Fruit fly (Drosophila melanogaster) ovary, adult (tissue): ENCODE data around the gene CG14410.

ENCODE experiments used
- CG17801 ChIP-seq: fragments of 200-800 bp; optimal IDR thresholded peaks from 2 replicates; lab custom pipeline; 2019; ENCODE audit warnings: missing biosample characterization, mild to moderate bottlenecking, missing genetic modification characterization, moderate library complexity; ENCODE audit not compliant: partially characterized antibody

Gene CG14410

DNA sequence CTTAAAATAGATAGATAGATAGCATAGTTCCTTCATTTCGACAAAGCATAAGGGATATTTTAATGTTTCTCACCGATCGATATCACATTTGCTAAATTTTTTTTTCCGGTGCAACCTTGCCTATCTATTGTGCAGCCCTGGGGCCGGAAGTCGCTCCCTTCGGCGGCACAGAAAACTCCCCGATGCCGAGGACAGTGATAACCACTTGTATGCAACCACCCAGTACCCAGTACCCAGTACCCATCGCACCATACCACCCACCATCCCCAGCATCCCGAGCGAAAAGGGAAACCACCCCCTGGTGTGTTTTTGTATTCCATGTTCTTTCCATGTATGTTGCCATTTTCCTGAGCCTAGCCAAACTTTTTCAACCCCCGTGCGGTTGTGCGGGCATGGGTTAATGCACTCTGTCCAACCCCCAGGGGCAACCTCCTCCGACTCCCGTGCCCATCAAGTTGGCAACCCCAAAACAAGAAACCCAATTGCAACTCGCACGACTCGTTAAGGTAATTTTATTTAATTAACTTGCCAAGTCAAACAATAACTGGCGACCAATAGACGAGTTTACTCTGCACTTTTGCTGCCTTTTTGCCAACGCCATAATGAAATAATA is 5.5 kb downstream of the CG14410 start:
- no peak for TF ChIP-seq CG17801 (GFP tag; lab: Kevin White, UChicago)

DNA sequence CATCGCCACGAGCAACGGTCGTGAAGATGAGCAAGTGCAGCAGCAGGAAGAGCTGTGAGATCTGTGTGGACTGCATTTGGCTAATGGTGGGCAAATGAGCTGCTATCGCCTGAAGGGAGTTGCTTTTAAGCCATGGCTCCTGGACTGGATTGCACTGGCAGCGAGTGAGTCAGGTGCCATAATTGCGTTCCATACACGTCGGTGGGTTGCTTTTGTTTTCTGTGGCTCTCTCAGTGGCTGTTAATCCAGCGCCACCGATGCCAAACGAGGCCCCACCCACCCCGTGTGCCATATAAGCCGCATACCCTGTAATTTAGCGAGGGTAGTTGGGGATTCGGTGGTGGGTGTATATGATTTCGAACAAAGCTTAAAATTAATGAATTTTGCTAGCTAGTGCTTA is 8.1 kb downstream of the CG14410 start, which contains the start of gene CG12539:
CG12539 (minus strand) TSS at position 101 of the 400 bp plus-strand sequence.
- TF ChIP-seq CG17801 (GFP tag; lab: Kevin White, UChicago): no peak

DNA sequence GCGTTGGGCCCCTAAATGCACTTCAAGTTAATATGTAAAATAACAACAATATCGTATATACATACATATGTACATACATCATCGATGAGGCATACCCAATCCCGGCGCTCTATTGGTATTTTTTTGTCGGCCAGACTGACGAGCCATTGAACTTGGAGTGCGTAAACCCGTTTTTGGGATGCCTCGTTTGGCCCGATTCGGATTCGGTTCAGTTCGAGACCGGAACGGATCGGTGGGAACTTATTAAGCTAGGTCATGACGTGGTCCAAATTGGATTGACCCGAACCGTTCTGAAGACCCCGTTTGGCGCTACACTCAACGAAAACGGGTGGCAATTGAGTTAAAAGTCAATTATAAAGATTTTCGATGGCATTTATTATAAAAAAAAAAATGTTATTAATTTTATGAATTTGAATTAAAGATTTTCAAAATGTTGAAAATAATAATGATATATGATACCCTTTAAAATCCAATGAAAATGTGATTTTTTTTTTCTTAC is 9.6 kb downstream of the CG14410 start:
- no peak for TF ChIP-seq CG17801 (GFP tag; lab: Kevin White, UChicago)

DNA sequence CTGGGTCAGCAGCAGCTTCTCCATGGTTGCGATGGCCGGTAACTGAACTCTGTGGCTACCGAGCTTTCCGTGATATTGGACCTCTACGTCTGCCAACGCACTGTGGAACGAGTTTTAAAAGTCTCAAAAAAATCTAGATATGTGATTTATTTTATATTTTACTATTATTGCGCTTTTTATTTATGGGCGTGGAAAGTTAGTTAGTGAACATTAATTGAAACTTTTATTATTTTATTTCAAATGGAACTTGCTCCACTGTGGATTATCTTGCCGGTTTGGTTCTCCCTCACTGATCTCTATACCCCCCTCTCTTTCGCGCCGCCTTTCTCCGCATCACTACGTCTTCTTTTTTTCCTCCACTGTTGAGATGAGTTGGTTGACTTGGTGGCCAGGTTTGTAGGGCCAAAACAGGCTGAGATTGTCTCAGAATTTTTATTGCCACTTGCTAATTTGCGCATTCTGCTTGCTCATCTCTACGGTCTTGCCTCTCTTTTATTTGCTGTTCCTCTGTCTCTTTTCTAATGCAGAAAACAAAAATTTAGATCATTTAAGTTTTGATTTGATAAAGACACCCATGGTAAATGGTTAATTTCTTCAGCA is 12.3 kb downstream of the CG14410 start, which contains the start of gene CG9522:
CG9522 (minus strand) TSS at position 54 of the 600 bp plus-strand sequence.
- TF ChIP-seq CG17801 (GFP tag; lab: Kevin White, UChicago): no peak

DNA sequence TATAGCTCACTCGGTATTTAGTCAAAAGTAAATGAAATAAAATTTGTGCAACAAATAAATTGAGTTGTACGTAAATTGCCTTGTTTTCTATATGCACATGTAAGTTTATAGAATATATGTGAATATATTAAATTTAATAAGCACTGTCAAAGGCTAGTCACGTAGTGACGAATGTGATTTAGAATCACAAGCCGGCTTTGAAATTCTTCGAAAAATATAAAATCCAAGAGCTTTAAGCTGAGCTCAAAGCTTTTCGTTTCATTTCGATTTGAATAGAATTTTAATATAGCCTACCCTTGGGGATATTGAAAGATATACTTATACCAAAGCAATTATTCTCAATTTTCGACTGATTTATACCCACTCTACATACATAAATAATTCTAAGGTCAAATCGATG is 13.5 kb downstream of the CG14410 start:
- no peak for TF ChIP-seq CG17801 (GFP tag; lab: Kevin White, UChicago)

DNA sequence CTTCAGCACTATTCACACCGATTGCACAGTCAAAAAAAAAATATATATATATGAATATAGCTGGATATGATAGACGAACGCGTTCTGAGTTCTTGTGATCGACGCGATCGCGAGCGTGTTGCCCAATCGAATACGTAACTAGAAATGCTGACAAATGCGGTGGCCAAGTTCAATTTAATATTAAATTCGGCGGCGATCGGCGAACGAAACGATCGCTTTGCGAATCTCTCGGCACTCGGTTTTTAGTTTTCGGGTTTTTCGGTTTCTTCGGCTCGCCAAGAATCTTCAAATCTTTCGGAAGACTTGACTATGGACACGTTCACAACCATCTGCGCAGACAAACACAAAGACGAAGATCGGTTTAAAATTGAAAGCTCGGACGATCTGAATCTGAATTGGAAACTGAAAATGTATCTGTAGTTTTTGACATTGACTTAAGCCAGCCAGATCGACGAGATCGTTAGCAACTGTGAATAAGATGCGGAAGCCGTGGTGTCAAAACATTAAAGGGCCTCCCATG is 16.7 kb downstream of the CG14410 start, which contains the start of gene CG9521:
CG9521 (minus strand) TSS at position 117 of the 520 bp plus-strand sequence.
- no peak for TF ChIP-seq CG17801 (GFP tag; lab: Kevin White, UChicago)

DNA sequence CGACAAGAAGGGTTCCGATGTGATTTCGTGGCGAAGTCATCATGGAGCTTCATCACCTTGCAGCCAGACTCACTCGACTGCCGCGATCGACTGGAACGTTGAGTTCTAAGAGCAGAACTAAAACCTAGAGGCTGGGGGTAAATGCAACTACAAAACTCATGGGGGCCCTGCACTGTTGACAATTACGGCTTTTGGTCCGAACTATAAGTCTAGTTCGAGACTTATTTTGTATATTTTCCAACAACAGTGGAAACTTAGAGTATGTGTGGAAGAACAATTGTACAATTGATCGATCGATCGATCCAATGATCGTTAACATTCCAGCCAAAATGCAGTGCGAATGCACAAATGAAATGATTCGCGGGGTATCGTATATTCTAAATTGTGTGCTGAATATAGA is 19.7 kb downstream of the CG14410 start, which contains the start of gene CG9519:
CG9519 (minus strand) TSS at position 101 of the 400 bp plus-strand sequence.
- no peak for TF ChIP-seq CG17801 (GFP tag; lab: Kevin White, UChicago)

DNA sequence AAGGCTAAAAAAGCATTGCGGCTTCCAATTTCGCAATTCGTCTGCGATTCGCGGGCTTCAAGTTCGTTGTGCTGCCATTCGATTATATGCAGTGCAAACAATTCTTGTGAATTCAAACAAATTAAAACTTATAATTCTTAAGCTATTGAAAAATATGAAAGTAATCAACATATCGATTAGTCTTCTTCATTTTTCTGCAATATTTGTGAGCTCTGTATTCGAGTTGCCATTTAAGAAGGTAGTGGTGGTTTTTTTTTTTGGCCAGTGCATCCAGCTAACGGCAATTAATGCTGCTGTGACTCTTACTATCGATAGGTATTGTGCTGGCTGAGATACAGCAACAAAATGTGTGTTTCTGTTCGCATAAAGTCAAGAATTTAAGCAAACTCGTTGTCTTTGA is 21.4 kb downstream of the CG14410 start:
- TF ChIP-seq CG17801 (GFP tag; lab: Kevin White, UChicago): no peak

DNA sequence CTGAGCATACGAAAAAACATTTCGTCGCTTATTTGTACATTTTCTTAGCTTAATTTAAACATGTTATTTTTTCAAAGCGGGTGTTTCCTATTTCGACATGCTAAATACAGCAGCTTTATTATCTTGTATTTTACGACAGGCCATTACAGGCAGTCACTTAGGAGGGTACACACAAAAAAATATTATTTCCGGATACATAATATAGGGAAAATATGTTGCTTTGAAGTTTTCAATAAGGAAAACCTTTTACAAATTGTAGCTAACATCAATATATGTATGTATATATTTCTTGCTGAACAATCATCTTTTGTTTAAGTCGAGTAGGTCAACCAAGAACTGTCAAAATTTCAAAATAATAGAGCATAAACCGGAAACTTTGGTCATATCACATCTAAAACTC is 22.4 kb downstream of the CG14410 start, which contains the start of gene CG46399:
CG46399 (plus strand) TSS at position 301 of the 400 bp plus-strand sequence.
- TF ChIP-seq CG17801 (GFP tag; lab: Kevin White, UChicago): no peak

DNA sequence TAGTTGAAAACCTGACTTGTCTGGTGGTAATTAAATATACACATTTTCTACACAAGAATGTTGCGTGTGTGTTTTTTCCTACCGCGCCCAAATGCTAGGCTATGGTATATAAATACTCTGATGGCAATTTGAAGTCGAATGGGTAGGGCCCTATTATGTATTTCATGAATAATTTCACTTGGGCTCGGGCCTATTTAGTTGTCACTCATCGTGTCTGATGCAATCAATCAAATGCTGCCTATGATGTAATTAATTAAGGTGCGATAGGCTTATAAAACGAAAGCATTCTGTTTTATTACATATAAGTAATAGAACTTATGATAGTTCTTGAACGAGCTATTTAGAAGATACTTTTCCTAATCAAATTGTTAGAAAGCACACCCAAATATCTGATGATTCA is 26.0 kb downstream of the CG14410 start:
- TF ChIP-seq CG17801 (GFP tag; lab: Kevin White, UChicago): no peak

DNA sequence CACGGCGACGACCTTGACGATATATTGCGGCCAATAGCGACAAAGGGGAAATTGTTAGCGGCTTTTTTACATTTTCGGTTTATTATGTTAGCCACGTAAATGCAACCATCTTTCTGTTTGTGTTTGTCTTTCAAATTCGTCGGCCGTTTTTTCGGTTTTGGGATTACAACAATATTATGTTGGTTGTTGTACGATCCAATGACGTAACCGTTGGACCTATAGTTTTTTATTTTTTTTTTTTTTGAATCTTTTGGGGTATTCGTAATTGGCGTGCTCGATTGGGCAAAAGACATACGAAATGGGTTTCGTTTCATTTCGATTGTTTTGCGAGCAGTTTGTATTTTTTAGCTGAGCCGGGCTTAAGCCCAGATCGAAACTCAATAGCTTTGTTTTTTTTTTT is 30.4 kb downstream of the CG14410 start:
- no peak for TF ChIP-seq CG17801 (GFP tag; lab: Kevin White, UChicago)

DNA sequence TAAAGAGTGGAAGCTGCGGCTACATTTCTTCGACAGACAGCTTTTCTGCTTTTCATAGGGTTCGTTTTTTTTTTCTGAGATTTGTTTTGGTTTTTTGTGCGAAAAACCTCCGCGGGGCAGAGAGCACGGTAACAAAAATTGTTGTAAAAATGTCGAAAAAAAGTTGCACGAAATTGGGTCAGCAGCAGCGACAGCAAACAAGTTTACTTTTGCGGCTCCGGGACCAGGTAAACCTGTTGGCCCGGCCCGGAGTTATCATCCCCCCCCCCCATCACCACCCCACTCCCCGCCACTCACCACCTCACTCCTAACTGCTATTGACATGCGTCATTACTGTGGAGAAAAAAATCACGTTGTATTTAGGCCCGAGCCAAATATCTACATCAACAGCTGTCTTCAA is 31.9 kb downstream of the CG14410 start:
- no peak for TF ChIP-seq CG17801 (GFP tag; lab: Kevin White, UChicago)

DNA sequence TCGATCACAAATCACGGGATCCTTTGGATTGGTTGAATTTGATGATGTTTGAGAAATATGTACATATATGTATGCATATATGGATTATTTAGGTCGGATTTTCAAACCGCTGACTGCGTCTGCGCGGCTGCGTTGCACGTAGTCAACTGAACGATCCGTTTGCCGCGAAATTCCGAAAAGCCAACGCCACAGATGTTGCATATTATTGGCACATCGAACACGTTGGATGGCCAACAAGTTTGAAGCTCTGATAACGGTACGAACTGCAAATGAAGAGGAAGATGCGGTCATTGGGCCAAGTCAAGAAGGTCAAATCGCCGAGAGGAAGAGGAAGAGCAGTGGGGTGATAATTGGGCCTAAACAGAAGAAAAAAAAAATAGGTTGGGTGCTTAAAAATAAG is 34.5 kb downstream of the CG14410 start, which contains the start of gene CG9518:
CG9518 (minus strand) TSS at position 154 of the 400 bp plus-strand sequence.
- TF ChIP-seq CG17801 (GFP tag; lab: Kevin White, UChicago): no peak

DNA sequence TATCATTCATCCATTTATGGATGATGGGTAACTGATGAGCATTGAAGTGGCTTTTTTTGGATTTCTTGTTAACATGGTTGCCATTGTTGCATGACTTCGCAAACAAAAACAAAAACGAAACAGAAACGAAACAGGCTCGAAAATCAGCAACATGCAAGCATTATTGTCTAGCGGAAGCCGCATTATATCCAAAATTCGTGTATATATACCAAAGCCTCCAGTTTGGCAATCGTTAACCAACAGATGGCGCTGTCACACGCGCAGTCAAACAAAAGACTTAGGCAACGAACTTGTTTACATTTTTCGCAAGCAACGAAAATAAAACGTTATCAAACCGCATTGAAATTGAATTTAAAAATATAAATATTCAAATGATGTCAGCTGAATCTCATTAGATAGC is 42.4 kb downstream of the CG14410 start:
- TF ChIP-seq CG17801 (GFP tag; lab: Kevin White, UChicago): no peak

DNA sequence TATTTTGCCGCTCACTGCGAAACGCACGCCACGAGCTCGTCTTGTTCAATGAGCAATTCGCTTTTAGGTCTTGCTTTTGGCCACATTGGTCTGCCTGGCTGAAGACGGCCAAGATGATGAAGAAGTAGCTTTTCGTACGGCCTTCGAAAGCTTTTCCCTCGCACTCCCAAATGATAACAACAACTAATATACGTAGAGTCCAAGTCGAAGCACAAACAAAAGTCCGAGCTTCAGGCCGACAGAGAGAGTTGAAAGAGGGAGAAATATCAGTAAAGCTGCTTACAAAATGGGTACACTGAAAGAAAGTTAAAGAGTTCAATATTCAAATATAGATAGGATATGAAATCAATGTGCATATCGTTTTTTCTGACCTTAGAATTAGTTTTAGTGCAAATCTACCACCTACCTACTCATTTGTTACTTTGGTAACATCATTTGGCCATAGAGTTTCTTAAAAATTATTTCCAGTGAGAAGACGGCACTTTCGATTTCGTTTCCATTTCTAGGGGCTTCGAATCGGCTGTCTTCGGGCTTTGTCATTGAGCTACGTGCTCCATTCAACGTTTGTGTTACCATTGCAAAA is 46.1 kb downstream of the CG14410 start, which contains the start of the genes CG45064 and CG45065:
CG45064 (minus strand) TSS at position 51 of the 583 bp plus-strand sequence.
CG45065 (minus strand) TSS at position 51 of the 583 bp plus-strand sequence.
- peak; percentile 46 for TF ChIP-seq CG17801 (GFP tag; lab: Kevin White, UChicago)
